Fruit fly (Drosophila melanogaster) whole organism, embryonic: ENCODE results near the gene HP1b.

ENCODE experiments used
- Asciz ChIP-seq: fragments of 200-800 bp; sonication (Bioruptor generic); optimal IDR thresholded peaks from 2 replicates; lab custom pipeline; 2017; ENCODE audit warnings: missing biosample characterization, mild to moderate bottlenecking, missing genetic modification characterization, missing genetic modification reagents
- B-H1 ChIP-seq: fragments of 200-800 bp; sonication (Bioruptor generic); IDR thresholded peaks from 3 replicates; pipeline ENCODE4 v1.3.6; 2022; ENCODE audit warnings: missing biosample characterization, missing genetic modification characterization
- CG10431 ChIP-seq: fragments of 200-800 bp; sonication (Bioruptor generic); optimal IDR thresholded peaks from 3 replicates; lab custom pipeline; 2018; ENCODE audit warnings: missing biosample characterization, mild to moderate bottlenecking, missing genetic modification characterization
- CG11247 ChIP-seq: fragments of 200-800 bp; sonication (Bioruptor generic); IDR thresholded peaks from 2 replicates; pipeline ENCODE4 v1.3.6; 2022; ENCODE audit warnings: missing biosample characterization, missing genetic modification characterization
- CG12219 ChIP-seq: fragments of 200-800 bp; sonication (Bioruptor generic); optimal IDR thresholded peaks from 3 replicates; lab custom pipeline; 2018; ENCODE audit warnings: missing biosample characterization, mild to moderate bottlenecking, missing genetic modification characterization
- CG13296 ChIP-seq: fragments of 200-800 bp; sonication (Bioruptor generic); optimal IDR thresholded peaks from 3 replicates; lab custom pipeline; 2018; ENCODE audit warnings: missing biosample characterization, mild to moderate bottlenecking, missing genetic modification characterization
- CG13775 ChIP-seq: fragments of 200-800 bp; sonication (Bioruptor generic); optimal IDR thresholded peaks from 3 replicates; lab custom pipeline; 2017; ENCODE audit warnings: missing biosample characterization, mild to moderate bottlenecking, missing genetic modification characterization
- CG17328 ChIP-seq: fragments of 200-800 bp; sonication (Bioruptor generic); IDR thresholded peaks from 2 replicates; pipeline ENCODE4 v1.3.6; 2022; ENCODE audit warnings: missing biosample characterization, missing genetic modification characterization
- CG17359 ChIP-seq: fragments of 200-800 bp; sonication (Bioruptor generic); optimal IDR thresholded peaks from 3 replicates; lab custom pipeline; 2018; ENCODE audit warnings: missing biosample characterization, mild to moderate bottlenecking, missing genetic modification characterization, moderate library complexity
- CG17612 ChIP-seq: fragments of 200-800 bp; sonication (Bioruptor generic); IDR thresholded peaks from 2 replicates; pipeline ENCODE4 v1.3.6; 2022; ENCODE audit warnings: missing biosample characterization, missing genetic modification characterization
- CG33557 ChIP-seq: fragments of 200-800 bp; sonication (Bioruptor generic); optimal IDR thresholded peaks from 2 replicates; lab custom pipeline; 2019; ENCODE audit warnings: missing biosample characterization, mild to moderate bottlenecking, missing genetic modification characterization, moderate library complexity
- CG4424 ChIP-seq: fragments of 200-800 bp; sonication (Bioruptor generic); optimal IDR thresholded peaks from 3 replicates; lab custom pipeline; 2016; ENCODE audit warnings: missing biosample characterization, missing genetic modification characterization
- CG4730 ChIP-seq: fragments of 200-800 bp; sonication (Bioruptor generic); IDR thresholded peaks from 2 replicates; pipeline ENCODE4 v1.3.6; 2022; ENCODE audit warnings: missing biosample characterization, missing genetic modification characterization
- CG6689 ChIP-seq: fragments of 200-800 bp; sonication (Bioruptor generic); IDR thresholded peaks from 2 replicates; pipeline ENCODE4 v1.3.6; 2022; ENCODE audit warnings: missing biosample characterization, missing genetic modification characterization
- CG8290 ChIP-seq, 3 experiments: fragments of 200-800 bp; sonication (Bioruptor generic); optimal IDR thresholded peaks; 2 replicates each; lab custom pipeline; 2016 to 2019; ENCODE audit warnings: missing biosample characterization in 3 of 3, missing genetic modification characterization in 3 of 3, mild to moderate bottlenecking in 2 of 3, moderate library complexity in 1 of 3
- CG8765 ChIP-seq: fragments of 200-800 bp; sonication (Bioruptor generic); IDR thresholded peaks from 2 replicates; pipeline ENCODE4 v1.3.6; 2022; ENCODE audit warnings: missing biosample characterization, missing genetic modification characterization
- CrebB ChIP-seq: fragments of 200-800 bp; sonication (Bioruptor generic); optimal IDR thresholded peaks from 3 replicates; lab custom pipeline; 2018; ENCODE audit warnings: missing biosample characterization, mild to moderate bottlenecking, missing genetic modification characterization
- D19B ChIP-seq: fragments of 200-800 bp; sonication (Bioruptor generic); optimal IDR thresholded peaks from 2 replicates; lab custom pipeline; 2017; ENCODE audit warnings: missing biosample characterization, mild to moderate bottlenecking, missing genetic modification characterization
- Dbx ChIP-seq: fragments of 200-800 bp; sonication (Bioruptor generic); IDR thresholded peaks from 3 replicates; pipeline ENCODE4 v1.3.6; 2022; ENCODE audit warnings: missing biosample characterization, missing genetic modification characterization
- Dek ChIP-seq: fragments of 200-800 bp; sonication (Bioruptor generic); optimal IDR thresholded peaks from 3 replicates; lab custom pipeline; 2019; ENCODE audit warnings: missing biosample characterization, mild to moderate bottlenecking, missing genetic modification characterization, moderate library complexity
- H2.0 ChIP-seq: fragments of 200-800 bp; sonication (Bioruptor generic); IDR thresholded peaks from 2 replicates; pipeline ENCODE4 v1.3.6; 2022; ENCODE audit warnings: missing biosample characterization, missing genetic modification characterization
- Med ChIP-seq: fragments of 200-800 bp; sonication (Bioruptor generic); peaks from one replicate; lab custom pipeline; 2016; ENCODE audit warnings: missing biosample characterization, missing genetic modification characterization, mild to moderate bottlenecking, inconsistent platforms, moderate library complexity
- NC2β ChIP-seq: fragments of 200-800 bp; sonication (Bioruptor generic); optimal IDR thresholded peaks from 2 replicates; lab custom pipeline; 2016; ENCODE audit warnings: missing biosample characterization, missing genetic modification characterization
- Nf-YB ChIP-seq: fragments of 200-800 bp; sonication (Bioruptor generic); optimal IDR thresholded peaks from 3 replicates; lab custom pipeline; 2019; ENCODE audit warnings: missing biosample characterization, mild to moderate bottlenecking, missing genetic modification characterization, moderate library complexity
- Optix ChIP-seq: fragments of 200-800 bp; sonication (Bioruptor generic); IDR thresholded peaks from 3 replicates; pipeline ENCODE4 v1.3.6; 2022; ENCODE audit warnings: missing biosample characterization, missing genetic modification characterization
- Rfx ChIP-seq: fragments of 200-800 bp; sonication (Bioruptor generic); IDR thresholded peaks from 2 replicates; pipeline ENCODE4 v1.3.6; 2022; ENCODE audit warnings: missing biosample characterization, missing genetic modification characterization
- Sry-β ChIP-seq: fragments of 200-800 bp; sonication (Bioruptor generic); optimal IDR thresholded peaks from 2 replicates; lab custom pipeline; 2018; ENCODE audit warnings: missing biosample characterization, mild to moderate bottlenecking, missing genetic modification characterization, moderate library complexity
- TFAM ChIP-seq: fragments of 200-800 bp; sonication (Bioruptor generic); optimal IDR thresholded peaks from 2 replicates; lab custom pipeline; 2017; ENCODE audit warnings: missing biosample characterization, missing genetic modification characterization, inconsistent platforms
- ara ChIP-seq: fragments of 200-800 bp; sonication (Bioruptor generic); IDR thresholded peaks from 2 replicates; pipeline ENCODE4 v1.3.6; 2022; ENCODE audit warnings: missing biosample characterization, missing genetic modification characterization
- ase ChIP-seq: fragments of 200-800 bp; sonication (Bioruptor generic); IDR thresholded peaks from 3 replicates; pipeline ENCODE4 v1.3.6; 2022; ENCODE audit warnings: missing biosample characterization, missing genetic modification characterization
- bab2 ChIP-seq: fragments of 200-800 bp; sonication (Bioruptor generic); optimal IDR thresholded peaks from 2 replicates; lab custom pipeline; 2016; ENCODE audit warnings: missing biosample characterization, missing genetic modification characterization
- bcd ChIP-seq: fragments of 200-800 bp; sonication (Bioruptor generic); optimal IDR thresholded peaks from 2 replicates; lab custom pipeline; 2017; ENCODE audit warnings: missing biosample characterization, mild to moderate bottlenecking, missing genetic modification characterization
- bsh ChIP-seq, 2 experiments: fragments of 200-800 bp; sonication (Bioruptor generic); optimal IDR thresholded peaks; 2 replicates each; lab custom pipeline; 2017 to 2018; ENCODE audit warnings: mild to moderate bottlenecking in 2 of 2, missing biosample characterization in 2 of 2, missing genetic modification characterization in 2 of 2, moderate library complexity in 1 of 2
- cato ChIP-seq: fragments of 200-800 bp; sonication (Bioruptor generic); optimal IDR thresholded peaks from 2 replicates; lab custom pipeline; 2016; ENCODE audit warnings: missing biosample characterization, missing genetic modification characterization, borderline replicate concordance
- danr ChIP-seq: fragments of 200-800 bp; sonication (Bioruptor generic); IDR thresholded peaks from 2 replicates; pipeline ENCODE4 v1.3.6; 2022; ENCODE audit warnings: missing biosample characterization, missing genetic modification characterization
- dimm ChIP-seq: fragments of 200-800 bp; sonication (Bioruptor generic); IDR thresholded peaks from 2 replicates; pipeline ENCODE4 v1.3.6; 2022; ENCODE audit warnings: missing biosample characterization, missing genetic modification characterization
- emc ChIP-seq: fragments of 200-800 bp; sonication (Bioruptor generic); optimal IDR thresholded peaks from 2 replicates; lab custom pipeline; 2016; ENCODE audit warnings: missing biosample characterization, missing genetic modification characterization
- ftz-f1 ChIP-seq: fragments of 200-800 bp; sonication (Bioruptor generic); optimal IDR thresholded peaks from 2 replicates; lab custom pipeline; 2016; ENCODE audit warnings: missing biosample characterization, missing genetic modification characterization
- hth ChIP-seq: fragments of >200 bp; optimal IDR thresholded peaks from 2 replicates; lab custom pipeline; 2017; ENCODE audit warnings: inconsistent platforms
- jing ChIP-seq: fragments of 200-800 bp; sonication (Bioruptor generic); optimal IDR thresholded peaks from 2 replicates; lab custom pipeline; 2018; ENCODE audit warnings: missing biosample characterization, mild to moderate bottlenecking, missing genetic modification characterization
- jumu ChIP-seq: fragments of 200-800 bp; sonication (Bioruptor generic); optimal IDR thresholded peaks from 3 replicates; lab custom pipeline; 2016; ENCODE audit warnings: missing biosample characterization, missing genetic modification characterization
- maf-S ChIP-seq: fragments of 200-800 bp; sonication (Bioruptor generic); optimal IDR thresholded peaks from 2 replicates; lab custom pipeline; 2016; ENCODE audit warnings: missing biosample characterization, missing genetic modification characterization
- nau ChIP-seq: fragments of 200-800 bp; sonication (Bioruptor generic); optimal IDR thresholded peaks from 3 replicates; lab custom pipeline; 2017; ENCODE audit warnings: missing biosample characterization, mild to moderate bottlenecking, missing genetic modification characterization, missing genetic modification reagents
- pfk ChIP-seq: fragments of 200-800 bp; sonication (Bioruptor generic); optimal IDR thresholded peaks from 2 replicates; lab custom pipeline; 2018; ENCODE audit warnings: missing biosample characterization, mild to moderate bottlenecking, missing genetic modification characterization, moderate library complexity
- phol ChIP-seq: fragments of 200-800 bp; sonication (Bioruptor generic); optimal IDR thresholded peaks from 3 replicates; lab custom pipeline; 2018; ENCODE audit warnings: missing biosample characterization, mild to moderate bottlenecking, missing genetic modification characterization, moderate library complexity
- psq ChIP-seq: fragments of 200-800 bp; sonication (Bioruptor generic); optimal IDR thresholded peaks from 2 replicates; lab custom pipeline; 2017; ENCODE audit warnings: missing biosample characterization, missing genetic modification characterization
- tll ChIP-seq, 2 experiments: fragments of 200-800 bp in 1 of 2; fragments of >200 bp in 1 of 2; sonication (Bioruptor generic) in 1 of 2; optimal IDR thresholded peaks; 2 replicates each; lab custom pipeline; 2017 to 2019; ENCODE audit warnings: missing biosample characterization in 2 of 2, missing genetic modification characterization in 2 of 2, mild to moderate bottlenecking in 1 of 2, moderate library complexity in 1 of 2
- wor ChIP-seq: fragments of 200-800 bp; sonication (Bioruptor generic); IDR thresholded peaks from 2 replicates; pipeline ENCODE4 v1.3.6; 2022; ENCODE audit warnings: missing biosample characterization, missing genetic modification characterization
- zen2 ChIP-seq: fragments of 200-800 bp; sonication (Bioruptor generic); IDR thresholded peaks from 3 replicates; pipeline ENCODE4 v1.3.6; 2022; ENCODE audit warnings: missing biosample characterization, missing genetic modification characterization; ENCODE audit not compliant: partially characterized antibody

The HP1b gene

dm6 chrX:9041789-9042456 lies 38.9 kb upstream of the HP1b start (continued):
- TF ChIP-seq CG17328 (GFP tag; lab: Robert Waterston, UW) (peak; percentile 37; the same call in 1 of the 2 replicates), danr (peak; percentile 34; the same call in 1 of the 2 replicates), TFAM (no peak), Dek (tag; lab: Kevin White, UChicago) (no peak), nau (no peak), emc (GFP tag; lab: Kevin White, UChicago) (no peak), CG17612 (GFP tag; lab: Robert Waterston, UW) (no peak), maf-S (no peak), hth (lab: Kevin White, UChicago) (no peak), jing (GFP tag; lab: Kevin White, UChicago) (peak; percentile 9), CG8290 (GFP tag; optimal IDR thresholded peaks at IDR 0.05; lab: Kevin White, UChicago) (no peak), CG8290 (tag; optimal IDR thresholded peaks at IDR 0.05; lab: Kevin White, UChicago) (peak in 1 of 2 experiments; percentile 2), zen2 (GFP tag; lab: Robert Waterston, UW) (no peak), H2.0 (peak; percentile 25; the same call in 1 of the 2 replicates), CG17359 (tag; lab: Kevin White, UChicago) (peak; percentile 52), CG10431 (GFP tag; lab: Kevin White, UChicago) (peak; percentile 5), B-H1 (GFP tag; lab: Robert Waterston, UW) (peak; percentile 30; the same call in 1 of the 3 replicates), jumu (GFP tag; lab: Kevin White, UChicago) (peak; percentile 45), Dbx (GFP tag; lab: Robert Waterston, UW) (no peak), cato (GFP tag; lab: Kevin White, UChicago) (peak; percentile 3), Rfx (GFP tag; lab: Robert Waterston, UW) (peak; percentile 7; the same call in 1 of the 2 replicates), ase (GFP tag; lab: Robert Waterston, UW) (no peak), CG4424 (GFP tag; lab: Kevin White, UChicago) (peak; percentile 69), Optix (GFP tag; lab: Robert Waterston, UW) (no peak), bab2 (GFP tag; lab: Kevin White, UChicago) (peak; percentile 60), Asciz (GFP tag; lab: Kevin White, UChicago) (peak; percentile 27), CG6689 (GFP tag; lab: Robert Waterston, UW) (peak; percentile 62), CG8765 (no peak), CG13775 (GFP tag; lab: Kevin White, UChicago) (peak; percentile 60), psq (GFP tag; lab: Kevin White, UChicago) (no peak), CG13296 (GFP tag; lab: Kevin White, UChicago) (no peak), ftz-f1 (GFP tag; lab: Kevin White, UChicago) (no peak), pfk (GFP tag; lab: Kevin White, UChicago) (no peak), CG4730 (GFP tag; lab: Robert Waterston, UW) (no peak), tll (GFP tag; optimal IDR thresholded peaks at IDR 0.05; lab: Kevin White, UChicago) (peak in 1 of 2 experiments; percentile 64), ara (0 out of 2 replicates have a peak, but pooled peaks have one; percentile 47), Sry-β (GFP tag; lab: Kevin White, UChicago) (no peak), D19B (no peak), NC2β (GFP tag; lab: Kevin White, UChicago) (no peak), bcd (peak; percentile 46), CG33557 (GFP tag; lab: Kevin White, UChicago) (peak; percentile 37), bsh (GFP tag; optimal IDR thresholded peaks at IDR 0.05; lab: Kevin White, UChicago) (peak in 1 of 2 experiments; percentile 53), phol (tag; lab: Kevin White, UChicago) (peak; percentile 69), dimm (GFP tag; lab: Robert Waterston, UW) (no peak; the same call in 1 of the 2 replicates), CG11247 (GFP tag; lab: Robert Waterston, UW) (peak; percentile 23; the same call in 1 of the 2 replicates), CrebB (no peak), CG12219 (GFP tag; lab: Kevin White, UChicago) (peak; percentile 11), Nf-YB (GFP tag; lab: Kevin White, UChicago) (peak; percentile 40), Med (GFP tag; lab: Kevin White, UChicago) (peak; percentile 86), wor (peak; percentile 24; the same call in 1 of the 2 replicates)
